Worm (Caenorhabditis elegans) whole organism, L2 larva: ENCODE data around the gene arrd-13.

Source experiments
- C34F6.9 ChIP-seq: fragments of 150-350 bp; optimal IDR thresholded peaks from 2 replicates; lab custom pipeline; 2014; ENCODE audit warnings: missing biosample characterization, missing genetic modification characterization
- R02D3.7 ChIP-seq: fragments of 150-350 bp; optimal IDR thresholded peaks from 2 replicates; lab custom pipeline; 2014; ENCODE audit warnings: missing biosample characterization, missing genetic modification characterization
- Y55F3AM.14 ChIP-seq: fragments of 200-800 bp; sonication (Bioruptor generic); optimal IDR thresholded peaks from 2 replicates; lab custom pipeline; 2018; ENCODE audit warnings: mild to moderate bottlenecking, missing genetic modification characterization, missing compliant biosample characterization
- ZK546.5 ChIP-seq: sonication (generic microtip); optimal IDR thresholded peaks from 2 replicates; lab custom pipeline; 2017; ENCODE audit warnings: missing biosample characterization, missing genetic modification characterization
- ama-1 ChIP-seq: fragments of 150-350 bp; optimal IDR thresholded peaks from 2 replicates; lab custom pipeline; 2018; ENCODE audit warnings: inconsistent platforms
- blmp-1 ChIP-seq: sonication (generic microtip); optimal IDR thresholded peaks from 2 replicates; lab custom pipeline; 2017; ENCODE audit warnings: missing genetic modification characterization, mild to moderate bottlenecking, missing compliant biosample characterization, antibody characterized with exemption, moderate library complexity; ENCODE audit not compliant: insufficient read depth
- ceh-16 ChIP-seq: fragments of 150-350 bp; optimal IDR thresholded peaks from 2 replicates; lab custom pipeline; 2014; ENCODE audit warnings: missing biosample characterization, missing genetic modification characterization
- ceh-82 ChIP-seq: fragments of 150-350 bp; optimal IDR thresholded peaks from 2 replicates; lab custom pipeline; 2014; ENCODE audit warnings: missing biosample characterization, missing genetic modification characterization
- crh-2 ChIP-seq: sonication (generic microtip); optimal IDR thresholded peaks from 2 replicates; lab custom pipeline; 2017; ENCODE audit warnings: missing biosample characterization, missing genetic modification characterization
- dmd-4 ChIP-seq: sonication (generic microtip); optimal IDR thresholded peaks from 2 replicates; lab custom pipeline; 2017; ENCODE audit warnings: missing biosample characterization, missing genetic modification characterization
- egl-27 ChIP-seq: sonication (generic microtip); optimal IDR thresholded peaks from 3 replicates; lab custom pipeline; 2017; ENCODE audit warnings: missing biosample characterization, missing genetic modification reagents, missing genetic modification characterization
- elt-1 ChIP-seq: fragments of 150-350 bp; optimal IDR thresholded peaks from 2 replicates; lab custom pipeline; 2014; ENCODE audit warnings: missing biosample characterization, missing genetic modification characterization
- elt-3 ChIP-seq: sonication (generic microtip); optimal IDR thresholded peaks from 2 replicates; lab custom pipeline; 2017; ENCODE audit warnings: missing biosample characterization, missing genetic modification characterization
- fos-1 ChIP-seq: fragments of 150-350 bp; optimal IDR thresholded peaks from 2 replicates; lab custom pipeline; 2014; ENCODE audit warnings: missing biosample characterization, missing genetic modification characterization
- gmeb-1 ChIP-seq: fragments of 150-350 bp; optimal IDR thresholded peaks from 2 replicates; lab custom pipeline; 2014; ENCODE audit warnings: missing biosample characterization, missing genetic modification characterization
- lin-13 ChIP-seq: fragments of 150-350 bp; optimal IDR thresholded peaks from 2 replicates; lab custom pipeline; 2014; ENCODE audit warnings: missing biosample characterization, missing genetic modification reagents, missing genetic modification characterization
- lin-39 ChIP-seq: fragments of 150-350 bp; optimal IDR thresholded peaks from 2 replicates; lab custom pipeline; 2014; ENCODE audit warnings: missing biosample characterization, missing genetic modification reagents, missing genetic modification characterization
- mbf-1 ChIP-seq: sonication (generic microtip); optimal IDR thresholded peaks from 2 replicates; lab custom pipeline; 2017; ENCODE audit warnings: missing biosample characterization, missing genetic modification characterization
- nhr-11 ChIP-seq: fragments of 150-350 bp; optimal IDR thresholded peaks from 2 replicates; lab custom pipeline; 2014; ENCODE audit warnings: missing biosample characterization, missing genetic modification characterization
- nhr-12 ChIP-seq: fragments of 150-350 bp; optimal IDR thresholded peaks from 2 replicates; lab custom pipeline; 2014; ENCODE audit warnings: missing biosample characterization, missing genetic modification characterization
- nhr-129 ChIP-seq: fragments of 150-350 bp; optimal IDR thresholded peaks from 2 replicates; lab custom pipeline; 2014; ENCODE audit warnings: missing biosample characterization, missing genetic modification characterization
- nhr-21 ChIP-seq: fragments of 150-350 bp; optimal IDR thresholded peaks from 2 replicates; lab custom pipeline; 2014; ENCODE audit warnings: missing biosample characterization, missing genetic modification characterization
- nhr-23 ChIP-seq: fragments of 150-350 bp; optimal IDR thresholded peaks from 2 replicates; lab custom pipeline; 2014; ENCODE audit warnings: missing biosample characterization, missing genetic modification reagents, missing genetic modification characterization
- nhr-25 ChIP-seq: fragments of 150-350 bp; sonication (generic microtip); optimal IDR thresholded peaks from 3 replicates; lab custom pipeline; 2014; ENCODE audit warnings: missing biosample characterization, missing genetic modification characterization
- nhr-6 ChIP-seq: fragments of 150-350 bp; optimal IDR thresholded peaks from 2 replicates; lab custom pipeline; 2014; ENCODE audit warnings: missing biosample characterization, missing genetic modification characterization
- nhr-77 ChIP-seq: fragments of 150-350 bp; optimal IDR thresholded peaks from 2 replicates; lab custom pipeline; 2014; ENCODE audit warnings: missing biosample characterization, missing genetic modification characterization
- sem-4 ChIP-seq: fragments of 150-350 bp; optimal IDR thresholded peaks from 2 replicates; lab custom pipeline; 2014; ENCODE audit warnings: missing biosample characterization, missing genetic modification reagents, missing genetic modification characterization
- skn-1 ChIP-seq: sonication (generic microtip); optimal IDR thresholded peaks from 2 replicates; lab custom pipeline; 2017; ENCODE audit warnings: missing biosample characterization, missing genetic modification characterization
- sma-3 ChIP-seq: sonication (generic microtip); optimal IDR thresholded peaks from 2 replicates; lab custom pipeline; 2016; ENCODE audit warnings: missing genetic modification reagents, missing genetic modification characterization, missing compliant biosample characterization
- sma-9 ChIP-seq, 2 experiments: fragments of 150-350 bp in 1 of 2; sonication (generic microtip) in 1 of 2; optimal IDR thresholded peaks; 2 replicates each; lab custom pipeline; 2014 to 2016; ENCODE audit warnings: missing genetic modification characterization in 2 of 2, mild to moderate bottlenecking in 1 of 2, missing biosample characterization in 1 of 2, missing compliant biosample characterization in 1 of 2, missing genetic modification reagents in 1 of 2, moderate library complexity in 1 of 2
- snpc-4 ChIP-seq: fragments of 150-350 bp; optimal IDR thresholded peaks from 2 replicates; lab custom pipeline; 2014; ENCODE audit warnings: missing biosample characterization, missing genetic modification characterization
- unc-55 ChIP-seq: fragments of 150-350 bp; sonication (generic microtip); optimal IDR thresholded peaks from 3 replicates; lab custom pipeline; 2014; ENCODE audit warnings: missing biosample characterization, missing genetic modification reagents, missing genetic modification characterization
- unc-62 ChIP-seq: fragments of 150-350 bp; optimal IDR thresholded peaks from 2 replicates; lab custom pipeline; 2014; ENCODE audit warnings: missing biosample characterization, missing genetic modification reagents, missing genetic modification characterization
- zag-1 ChIP-seq: fragments of 150-350 bp; optimal IDR thresholded peaks from 2 replicates; lab custom pipeline; 2014; ENCODE audit warnings: missing biosample characterization, missing genetic modification characterization
- ztf-1 ChIP-seq: fragments of 200-800 bp; sonication (Bioruptor generic); conservative IDR thresholded peaks from 2 replicates; pipeline ENCODE4 v1.3.6; 2022; ENCODE audit warnings: missing genetic modification characterization, missing compliant biosample characterization

The arrd-13 gene

ce11 chrII:13758108-13758507 lies at the start of gene arrd-13:
arrd-13 (plus strand) TSS chrII:13758408.
- TF ChIP-seq unc-62, result no peak
- TF ChIP-seq nhr-21 (tag; lab: Kevin White, UChicago), result no peak
- no peak for TF ChIP-seq mbf-1 (tag; lab: Kevin White, UChicago)
- TF ChIP-seq unc-55 (GFP tag; lab: Kevin White, UChicago), result no peak
- no peak for TF ChIP-seq dmd-4 (tag; lab: Kevin White, UChicago)
- no peak for TF ChIP-seq nhr-11 (tag; lab: Kevin White, UChicago)
- TF ChIP-seq elt-1 (tag; lab: Kevin White, UChicago), result no peak
- no peak for TF ChIP-seq fos-1 (tag; lab: Kevin White, UChicago)
- TF ChIP-seq nhr-12 (tag; lab: Kevin White, UChicago), result no peak

ce11 chrII:13711493-13712055 lies 46.6 kb upstream of the arrd-13 start:
- TF ChIP-seq lin-13 (GFP tag; lab: Kevin White, UChicago), result no peak
- no peak for TF ChIP-seq crh-2
- TF ChIP-seq sma-9 (GFP tag; optimal IDR thresholded peaks at IDR 0.05; lab: Kevin White, UChicago), result peak; percentile 6
- TF ChIP-seq sma-9 (tag; optimal IDR thresholded peaks at IDR 0.05; lab: Kevin White, UChicago), result no peak
- TF ChIP-seq skn-1 (tag; lab: Kevin White, UChicago), result no peak
- TF ChIP-seq Y55F3AM.14 (GFP tag; lab: Kevin White, UChicago), result no peak
- TF ChIP-seq mbf-1 (tag; lab: Kevin White, UChicago), result no peak
- peak; percentile 40 for TF ChIP-seq fos-1 (tag; lab: Kevin White, UChicago)
- no peak for TF ChIP-seq snpc-4 (tag; lab: Kevin White, UChicago)
- no peak for TF ChIP-seq ceh-82 (tag; lab: Kevin White, UChicago)
- no peak for TF ChIP-seq sem-4 (tag; lab: Kevin White, UChicago)

- TF ChIP-seq C34F6.9 (no peak), fos-1 (tag; lab: Kevin White, UChicago) (no peak), ZK546.5 (tag; lab: Kevin White, UChicago) (no peak), nhr-25 (tag; lab: Kevin White, UChicago) (no peak), nhr-6 (tag; lab: Kevin White, UChicago) (no peak), Y55F3AM.14 (GFP tag; lab: Kevin White, UChicago) (no peak), R02D3.7 (tag; lab: Kevin White, UChicago) (no peak), gmeb-1 (tag; lab: Kevin White, UChicago) (no peak)
Measured at ce11 chrII:13713239-13713638, 45.0 kb upstream of the arrd-13 start.

ce11 chrII:13715333-13715732 lies 42.9 kb upstream of the arrd-13 start:
- TF ChIP-seq snpc-4 (tag; lab: Kevin White, UChicago) (no peak), nhr-77 (no peak), egl-27 (no peak), gmeb-1 (tag; lab: Kevin White, UChicago) (no peak), blmp-1 (tag; lab: Kevin White, UChicago) (no peak), nhr-11 (tag; lab: Kevin White, UChicago) (no peak), sma-3 (GFP tag; lab: Kevin White, UChicago) (no peak), nhr-23 (tag; lab: Kevin White, UChicago) (no peak), dmd-4 (tag; lab: Kevin White, UChicago) (no peak), ceh-16 (no peak), unc-55 (GFP tag; lab: Kevin White, UChicago) (no peak), nhr-21 (tag; lab: Kevin White, UChicago) (no peak), ama-1 (no peak), nhr-25 (tag; lab: Kevin White, UChicago) (no peak), zag-1 (tag; lab: Kevin White, UChicago) (no peak), elt-3 (no peak), nhr-129 (tag; lab: Kevin White, UChicago) (no peak), lin-39 (tag; lab: Kevin White, UChicago) (no peak), ztf-1 (GFP tag; lab: Robert Waterston, UW) (no peak)
